Worm (Caenorhabditis elegans) whole organism, late embryonic: ENCODE data around the gene C30B5.6.

Experiments used
- T23F11.4 ChIP-seq: fragments of 200-800 bp; sonication (Bioruptor generic); optimal IDR thresholded peaks from 2 replicates; lab custom pipeline; 2018; ENCODE audit warnings: mild to moderate bottlenecking, missing genetic modification characterization, missing compliant biosample characterization
- ceh-30 ChIP-seq: fragments of 150-350 bp; optimal IDR thresholded peaks from 2 replicates; lab custom pipeline; 2014; ENCODE audit warnings: missing biosample characterization, missing genetic modification characterization
- dve-1 ChIP-seq: sonication (generic microtip); optimal IDR thresholded peaks from 2 replicates; lab custom pipeline; 2017; ENCODE audit warnings: antibody characterized with exemption, mild to moderate bottlenecking, missing genetic modification characterization, missing compliant biosample characterization
- lim-6 ChIP-seq: sonication (generic microtip); optimal IDR thresholded peaks from 2 replicates; lab custom pipeline; 2016; ENCODE audit warnings: missing genetic modification characterization, missing compliant biosample characterization
- lin-11 ChIP-seq: fragments of 200-800 bp; sonication (Bioruptor generic); optimal IDR thresholded peaks from 2 replicates; lab custom pipeline; 2018; ENCODE audit warnings: mild to moderate bottlenecking, missing genetic modification characterization, missing compliant biosample characterization
- rnt-1 ChIP-seq: sonication (generic microtip); optimal IDR thresholded peaks from 2 replicates; lab custom pipeline; 2016; ENCODE audit warnings: missing genetic modification characterization, missing compliant biosample characterization
- sdc-2 ChIP-seq: sonication (generic microtip); optimal IDR thresholded peaks from 2 replicates; lab custom pipeline; 2016; ENCODE audit warnings: missing genotype, missing genetic modification characterization, missing compliant biosample characterization
- tbx-2 ChIP-seq: sonication (generic microtip); optimal IDR thresholded peaks from 2 replicates; lab custom pipeline; 2016; ENCODE audit warnings: missing genetic modification characterization, missing compliant biosample characterization
- ttx-3 ChIP-seq: sonication (generic microtip); optimal IDR thresholded peaks from 2 replicates; lab custom pipeline; 2016; ENCODE audit warnings: missing genetic modification reagents, missing genetic modification characterization, missing compliant biosample characterization

ce11 chrII:6222558-6222957 is at the start of gene C30B5.6:
- TF ChIP-seq dve-1 (tag; lab: Kevin White, UChicago) (no peak), ceh-30 (no peak), T23F11.4 (GFP tag; lab: Kevin White, UChicago) (no peak), rnt-1 (tag; lab: Kevin White, UChicago) (no peak), ttx-3 (tag; lab: Kevin White, UChicago) (no peak), lin-11 (tag; lab: Kevin White, UChicago) (no peak), tbx-2 (tag; lab: Kevin White, UChicago) (no peak), lim-6 (tag; lab: Kevin White, UChicago) (no peak), sdc-2 (tag; lab: Kevin White, UChicago) (no peak)
